Fruit fly (Drosophila melanogaster) whole organism, embryonic: ENCODE measurements around the gene CG31548.

Experiments
- Abd-B ChIP-seq: fragments of 200-800 bp; sonication (Bioruptor generic); optimal IDR thresholded peaks from 2 replicates; lab custom pipeline; 2018; ENCODE audit warnings: missing biosample characterization, mild to moderate bottlenecking, missing genetic modification characterization, moderate library complexity
- B-H2 ChIP-seq: fragments of 200-800 bp; sonication (Bioruptor generic); optimal IDR thresholded peaks from 2 replicates; lab custom pipeline; 2018; ENCODE audit warnings: missing biosample characterization, mild to moderate bottlenecking, missing genetic modification characterization
- CG10147 ChIP-seq: fragments of 200-800 bp; sonication (Bioruptor generic); optimal IDR thresholded peaks from 2 replicates; lab custom pipeline; 2019; ENCODE audit warnings: missing biosample characterization, mild to moderate bottlenecking, missing genetic modification characterization, moderate library complexity
- CG10431 ChIP-seq: fragments of 200-800 bp; sonication (Bioruptor generic); optimal IDR thresholded peaks from 3 replicates; lab custom pipeline; 2018; ENCODE audit warnings: missing biosample characterization, mild to moderate bottlenecking, missing genetic modification characterization
- CG11696 ChIP-seq: fragments of 200-800 bp; sonication (Bioruptor generic); IDR thresholded peaks from 2 replicates; pipeline ENCODE4 v1.3.6; 2022; ENCODE audit warnings: missing biosample characterization, missing genetic modification characterization
- CG14667 ChIP-seq: fragments of 200-800 bp; sonication (Bioruptor generic); IDR thresholded peaks from 2 replicates; pipeline ENCODE4 v1.3.6; 2022; ENCODE audit warnings: missing biosample characterization, missing genetic modification characterization
- CG15073 ChIP-seq: fragments of 200-800 bp; sonication (Bioruptor generic); optimal IDR thresholded peaks from 2 replicates; lab custom pipeline; 2016; ENCODE audit warnings: missing biosample characterization, missing genetic modification characterization
- CG15601 ChIP-seq: fragments of 200-800 bp; sonication (Bioruptor generic); optimal IDR thresholded peaks from 3 replicates; lab custom pipeline; 2019; ENCODE audit warnings: missing biosample characterization, mild to moderate bottlenecking, missing genetic modification characterization, moderate library complexity
- CG1603 ChIP-seq: fragments of 200-800 bp; sonication (Bioruptor generic); optimal IDR thresholded peaks from 2 replicates; lab custom pipeline; 2019; ENCODE audit warnings: missing biosample characterization, mild to moderate bottlenecking, missing genetic modification characterization, moderate library complexity
- CG17328 ChIP-seq: fragments of 200-800 bp; sonication (Bioruptor generic); IDR thresholded peaks from 2 replicates; pipeline ENCODE4 v1.3.6; 2022; ENCODE audit warnings: missing biosample characterization, missing genetic modification characterization
- CG17385 ChIP-seq: fragments of 200-800 bp; sonication (Bioruptor generic); optimal IDR thresholded peaks from 3 replicates; lab custom pipeline; 2018; ENCODE audit warnings: missing biosample characterization, mild to moderate bottlenecking, missing genetic modification characterization
- CG17829 ChIP-seq: fragments of 200-800 bp; optimal IDR thresholded peaks from 2 replicates; lab custom pipeline; 2019; ENCODE audit warnings: missing biosample characterization, mild to moderate bottlenecking, missing genetic modification characterization, moderate library complexity
- CG33213 ChIP-seq: fragments of 200-800 bp; sonication (Bioruptor generic); optimal IDR thresholded peaks from 3 replicates; lab custom pipeline; 2016; ENCODE audit warnings: missing biosample characterization, missing genetic modification characterization
- CG33557 ChIP-seq: fragments of 200-800 bp; sonication (Bioruptor generic); optimal IDR thresholded peaks from 2 replicates; lab custom pipeline; 2019; ENCODE audit warnings: missing biosample characterization, mild to moderate bottlenecking, missing genetic modification characterization, moderate library complexity
- CG6654 ChIP-seq: fragments of 200-800 bp; sonication (Bioruptor generic); optimal IDR thresholded peaks from 2 replicates; lab custom pipeline; 2017; ENCODE audit warnings: missing biosample characterization, mild to moderate bottlenecking, missing genetic modification characterization
- CG8359 ChIP-seq: fragments of 200-800 bp; sonication (Bioruptor generic); optimal IDR thresholded peaks from 2 replicates; lab custom pipeline; 2017; ENCODE audit warnings: missing biosample characterization, mild to moderate bottlenecking, missing genetic modification characterization, borderline replicate concordance
- CG9215 ChIP-seq: fragments of 200-800 bp; sonication (Bioruptor generic); IDR thresholded peaks from 2 replicates; pipeline ENCODE4 v1.3.6; 2022; ENCODE audit warnings: missing biosample characterization, missing genetic modification characterization
- CG9437 ChIP-seq: fragments of 200-800 bp; sonication (Bioruptor generic); optimal IDR thresholded peaks from 2 replicates; lab custom pipeline; 2018; ENCODE audit warnings: missing biosample characterization, mild to moderate bottlenecking, missing genetic modification characterization
- CTCF ChIP-seq: fragments of 200-800 bp; sonication (Bioruptor generic); optimal IDR thresholded peaks from 2 replicates; lab custom pipeline; 2017; ENCODE audit warnings: missing biosample characterization, mild to moderate bottlenecking, missing genetic modification characterization, moderate library complexity
- Dip2 ChIP-seq: fragments of 200-800 bp; sonication (Bioruptor generic); IDR thresholded peaks from 2 replicates; pipeline ENCODE4 v1.3.6; 2022; ENCODE audit warnings: missing biosample characterization, missing genetic modification characterization
- HLH4C ChIP-seq: fragments of 200-800 bp; sonication (Bioruptor generic); IDR thresholded peaks from 3 replicates; pipeline ENCODE4 v1.3.6; 2022; ENCODE audit warnings: missing biosample characterization, missing genetic modification characterization; ENCODE audit not compliant: partially characterized antibody
- HLH54F ChIP-seq: fragments of 200-800 bp; sonication (Bioruptor generic); optimal IDR thresholded peaks from 3 replicates; lab custom pipeline; 2016; ENCODE audit warnings: missing biosample characterization, missing genetic modification characterization
- Lhr ChIP-seq: fragments of 200-800 bp; sonication (Bioruptor generic); optimal IDR thresholded peaks from 3 replicates; lab custom pipeline; 2017; ENCODE audit warnings: mild to moderate bottlenecking, missing biosample characterization, missing genetic modification reagents, missing genetic modification characterization
- Scr ChIP-seq: fragments of 200-800 bp; sonication (Bioruptor generic); IDR thresholded peaks from 2 replicates; pipeline ENCODE4 v1.3.6; 2022; ENCODE audit warnings: missing biosample characterization, missing genetic modification characterization; ENCODE audit not compliant: partially characterized antibody
- chm ChIP-seq: fragments of 200-800 bp; sonication (Bioruptor generic); IDR thresholded peaks from 2 replicates; pipeline ENCODE4 v1.3.6; 2022; ENCODE audit warnings: missing biosample characterization, missing genetic modification characterization
- cwo ChIP-seq: fragments of 200-800 bp; sonication (Bioruptor generic); optimal IDR thresholded peaks from 3 replicates; lab custom pipeline; 2017; ENCODE audit warnings: missing biosample characterization, missing genetic modification characterization, mild to moderate bottlenecking, moderate library complexity, missing genetic modification reagents
- dpn ChIP-seq, 2 experiments: fragments of 200-800 bp; sonication (Bioruptor generic); optimal IDR thresholded peaks; 3 replicates each; lab custom pipeline; 2016; ENCODE audit warnings: missing biosample characterization in 2 of 2, missing genetic modification characterization in 2 of 2
- dysf ChIP-seq: fragments of 200-800 bp; sonication (Bioruptor generic); IDR thresholded peaks from 3 replicates; pipeline ENCODE4 v1.3.6; 2022; ENCODE audit warnings: missing biosample characterization, missing genetic modification characterization
- emc ChIP-seq: fragments of 200-800 bp; sonication (Bioruptor generic); optimal IDR thresholded peaks from 2 replicates; lab custom pipeline; 2016; ENCODE audit warnings: missing biosample characterization, missing genetic modification characterization
- en ChIP-seq: fragments of 200-800 bp; sonication (Bioruptor generic); optimal IDR thresholded peaks from 2 replicates; lab custom pipeline; 2016; ENCODE audit warnings: missing biosample characterization, missing genetic modification characterization
- esg ChIP-seq: fragments of 200-800 bp; sonication (Bioruptor generic); conservative IDR thresholded peaks from 2 replicates; pipeline ENCODE4 v1.3.6; 2022; ENCODE audit warnings: missing biosample characterization, missing genetic modification characterization
- eyg ChIP-seq: fragments of 200-800 bp; sonication (Bioruptor generic); optimal IDR thresholded peaks from 3 replicates; lab custom pipeline; 2016; ENCODE audit warnings: missing biosample characterization, missing genetic modification characterization
- gcm ChIP-seq: fragments of 200-800 bp; sonication (Bioruptor generic); optimal IDR thresholded peaks from 2 replicates; lab custom pipeline; 2019; ENCODE audit warnings: missing biosample characterization, mild to moderate bottlenecking, missing genetic modification characterization, moderate library complexity
- gsb ChIP-seq: fragments of 200-800 bp; sonication (Bioruptor generic); IDR thresholded peaks from 2 replicates; pipeline ENCODE4 v1.3.6; 2022; ENCODE audit warnings: missing biosample characterization, missing genetic modification characterization
- insv ChIP-seq, 2 experiments: fragments of 200-800 bp; sonication (Bioruptor generic); optimal IDR thresholded peaks; 3 replicates each; lab custom pipeline; 2016 to 2018; ENCODE audit warnings: missing biosample characterization in 2 of 2, missing genetic modification characterization in 2 of 2
- jing ChIP-seq: fragments of 200-800 bp; sonication (Bioruptor generic); optimal IDR thresholded peaks from 2 replicates; lab custom pipeline; 2018; ENCODE audit warnings: missing biosample characterization, mild to moderate bottlenecking, missing genetic modification characterization
- kni ChIP-seq: fragments of 200-800 bp; sonication (Bioruptor generic); optimal IDR thresholded peaks from 3 replicates; lab custom pipeline; 2017; ENCODE audit warnings: mild to moderate bottlenecking, missing biosample characterization, missing genetic modification reagents, missing genetic modification characterization
- knrl ChIP-seq: fragments of 200-800 bp; sonication (Bioruptor generic); IDR thresholded peaks from 3 replicates; pipeline ENCODE4 v1.3.6; 2022; ENCODE audit warnings: missing biosample characterization, missing genetic modification characterization; ENCODE audit not compliant: partially characterized antibody
- lmd ChIP-seq: fragments of 200-800 bp; sonication (Bioruptor generic); IDR thresholded peaks from 2 replicates; pipeline ENCODE4 v1.3.6; 2022; ENCODE audit warnings: missing biosample characterization, missing genetic modification characterization
- pan ChIP-seq, 4 experiments: fragments of >200 bp in 3 of 4; fragments of 200-800 bp in 1 of 4; sonication (Bioruptor generic) in 1 of 4; optimal IDR thresholded peaks in 3 of 4; IDR thresholded peaks in 1 of 4; 2 replicates each; pipeline versions ENCODE4 v1.3.6 to Lab custom; 2017 to 2022; ENCODE audit warnings: missing biosample characterization in 2 of 4, missing genetic modification characterization in 2 of 4, mixed read lengths in 1 of 4
- phol ChIP-seq: fragments of 200-800 bp; sonication (Bioruptor generic); optimal IDR thresholded peaks from 3 replicates; lab custom pipeline; 2018; ENCODE audit warnings: missing biosample characterization, mild to moderate bottlenecking, missing genetic modification characterization, moderate library complexity
- seq ChIP-seq: fragments of 200-800 bp; sonication (Bioruptor generic); IDR thresholded peaks from 2 replicates; pipeline ENCODE4 v1.3.6; 2022; ENCODE audit warnings: missing biosample characterization, missing genetic modification characterization
- slbo ChIP-seq: fragments of 200-800 bp; sonication (Bioruptor generic); IDR thresholded peaks from 2 replicates; pipeline ENCODE4 v1.3.6; 2022; ENCODE audit warnings: missing biosample characterization, missing genetic modification characterization
- tgo ChIP-seq: fragments of 200-800 bp; sonication (Bioruptor generic); IDR thresholded peaks from 3 replicates; pipeline ENCODE4 v1.3.6; 2022; ENCODE audit warnings: missing biosample characterization, missing genetic modification characterization
- tin ChIP-seq: fragments of 200-800 bp; sonication (Bioruptor generic); optimal IDR thresholded peaks from 3 replicates; lab custom pipeline; 2016; ENCODE audit warnings: missing biosample characterization, missing genetic modification characterization
- tna ChIP-seq: fragments of 200-800 bp; sonication (Bioruptor generic); IDR thresholded peaks from 2 replicates; pipeline ENCODE4 v1.3.6; 2022; ENCODE audit warnings: missing biosample characterization, missing genetic modification characterization; ENCODE audit not compliant: partially characterized antibody
- trem ChIP-seq: fragments of 200-800 bp; optimal IDR thresholded peaks from 3 replicates; lab custom pipeline; 2019; ENCODE audit warnings: missing biosample characterization, mild to moderate bottlenecking, missing genetic modification characterization, moderate library complexity
- ttk ChIP-seq: fragments of 200-800 bp; sonication (Bioruptor generic); IDR thresholded peaks from 2 replicates; pipeline ENCODE4 v2.1.2; 2022; ENCODE audit warnings: missing biosample characterization, missing genetic modification characterization
- usp ChIP-seq: fragments of >200 bp; optimal IDR thresholded peaks from 2 replicates; lab custom pipeline; 2017; ENCODE audit warnings: missing biosample characterization, missing genetic modification characterization
- vvl ChIP-seq: fragments of 200-800 bp; sonication (Bioruptor generic); IDR thresholded peaks from 2 replicates; pipeline ENCODE4 v1.3.6; 2022; ENCODE audit warnings: missing biosample characterization, missing genetic modification characterization
- wek ChIP-seq: fragments of 200-800 bp; sonication (Bioruptor generic); optimal IDR thresholded peaks from 3 replicates; lab custom pipeline; 2018; ENCODE audit warnings: missing biosample characterization, mild to moderate bottlenecking, missing genetic modification characterization, moderate library complexity

Gene CG31548

dm6 chr3R:5592009-5592572, 44.6 kb downstream of the CG31548 start (continued):
- no peak for TF ChIP-seq CG17829 (tag; lab: Kevin White, UChicago)
- no peak for TF ChIP-seq CG11696 (GFP tag; lab: Robert Waterston, UW)
- TF ChIP-seq tna (GFP tag; lab: Robert Waterston, UW) = no peak
- TF ChIP-seq seq (GFP tag; lab: Robert Waterston, UW) = no peak
- no peak for TF ChIP-seq esg
- no peak for TF ChIP-seq dysf (GFP tag; lab: Robert Waterston, UW)
- TF ChIP-seq CTCF (GFP tag; lab: Kevin White, UChicago) = no peak
- no peak for TF ChIP-seq Scr (GFP tag; lab: Robert Waterston, UW)
- no peak for TF ChIP-seq dpn (GFP tag; optimal IDR thresholded peaks at IDR 0.05; lab: Kevin White, UChicago)
- no peak for TF ChIP-seq lmd (GFP tag; lab: Robert Waterston, UW)
- TF ChIP-seq CG8359 (GFP tag; lab: Kevin White, UChicago) = no peak
- TF ChIP-seq pan (optimal IDR thresholded peaks at IDR 0.05; lab: Kevin White, UChicago) = no peak
- no peak for TF ChIP-seq pan (GFP tag; optimal IDR thresholded peaks at IDR 0.05 in 1 of 2, IDR thresholded peaks at IDR 0.05 in 1 of 2)
- TF ChIP-seq CG1603 (tag; lab: Kevin White, UChicago) = no peak
- TF ChIP-seq CG33557 (GFP tag; lab: Kevin White, UChicago) = no peak
- TF ChIP-seq CG17385 (GFP tag; lab: Kevin White, UChicago) = no peak
- no peak for TF ChIP-seq chm (GFP tag; lab: Robert Waterston, UW)
- TF ChIP-seq CG9437 = peak; percentile 97
- TF ChIP-seq HLH4C (GFP tag; lab: Robert Waterston, UW) = peak; percentile 45; the same call in 1 of the 3 replicates
- no peak for TF ChIP-seq CG10431 (GFP tag; lab: Kevin White, UChicago)
- no peak for TF ChIP-seq CG15073
- TF ChIP-seq B-H2 = peak; percentile 28
- no peak for TF ChIP-seq ttk (GFP tag; lab: Robert Waterston, UW)
- TF ChIP-seq CG33213 (GFP tag; lab: Kevin White, UChicago) = no peak
- TF ChIP-seq gcm (GFP tag; lab: Kevin White, UChicago) = no peak
- TF ChIP-seq usp (GFP tag; lab: Kevin White, UChicago) = no peak
- no peak for TF ChIP-seq knrl (GFP tag; lab: Robert Waterston, UW)
- TF ChIP-seq en (GFP tag; lab: Kevin White, UChicago) = no peak
- TF ChIP-seq HLH54F = no peak
- peak; percentile 79 for TF ChIP-seq cwo (GFP tag; lab: Kevin White, UChicago)
- no peak for TF ChIP-seq emc (GFP tag; lab: Kevin White, UChicago)
- TF ChIP-seq tin (GFP tag; lab: Kevin White, UChicago) = no peak
- no peak for TF ChIP-seq CG9215 (GFP tag; lab: Robert Waterston, UW)
- no peak for TF ChIP-seq CG15601 (tag; lab: Kevin White, UChicago)
- TF ChIP-seq slbo (GFP tag; lab: Robert Waterston, UW) = no peak
- no peak for TF ChIP-seq tgo (GFP tag; lab: Robert Waterston, UW)
- TF ChIP-seq gsb = no peak
- no peak for TF ChIP-seq trem
- no peak for TF ChIP-seq CG17328 (GFP tag; lab: Robert Waterston, UW)
- peak; percentile 43 to 88 for TF ChIP-seq insv (GFP tag; optimal IDR thresholded peaks at IDR 0.05; lab: Kevin White, UChicago)
- no peak for TF ChIP-seq jing (GFP tag; lab: Kevin White, UChicago)
- no peak for TF ChIP-seq kni (GFP tag; lab: Kevin White, UChicago)
- TF ChIP-seq Lhr (GFP tag; lab: Kevin White, UChicago) = no peak
- TF ChIP-seq Abd-B (GFP tag; lab: Kevin White, UChicago) = no peak
- TF ChIP-seq CG14667 (GFP tag; lab: Robert Waterston, UW) = no peak
- no peak for TF ChIP-seq vvl (GFP tag; lab: Robert Waterston, UW)
- TF ChIP-seq phol (tag; lab: Kevin White, UChicago) = peak; percentile 28
- no peak for TF ChIP-seq Dip2 (GFP tag; lab: Robert Waterston, UW)
- TF ChIP-seq wek (GFP tag; lab: Kevin White, UChicago) = no peak
- no peak for TF ChIP-seq CG6654 (GFP tag; lab: Kevin White, UChicago)
- TF ChIP-seq CG10147 (GFP tag; lab: Kevin White, UChicago) = no peak
- no peak for TF ChIP-seq eyg
